Worm (Caenorhabditis elegans) whole organism, late embryonic: ENCODE data around the gene T27E4.1.

Experiments
- C38D4.7 ChIP-seq: fragments of 200-800 bp; sonication (Bioruptor generic); optimal IDR thresholded peaks from 2 replicates; lab custom pipeline; 2018; ENCODE audit warnings: mild to moderate bottlenecking, missing genetic modification characterization, moderate library complexity, missing compliant biosample characterization
- K02D7.2 ChIP-seq: sonication (generic microtip); optimal IDR thresholded peaks from 2 replicates; lab custom pipeline; 2017; ENCODE audit warnings: mild to moderate bottlenecking, missing genetic modification characterization, missing compliant biosample characterization
- K09A11.1 ChIP-seq: sonication (generic microtip); optimal IDR thresholded peaks from 2 replicates; lab custom pipeline; 2017; ENCODE audit warnings: antibody characterized with exemption, mild to moderate bottlenecking, missing genetic modification characterization, missing compliant biosample characterization; ENCODE audit not compliant: insufficient read depth
- T23F11.4 ChIP-seq: fragments of 200-800 bp; sonication (Bioruptor generic); optimal IDR thresholded peaks from 2 replicates; lab custom pipeline; 2018; ENCODE audit warnings: mild to moderate bottlenecking, missing genetic modification characterization, missing compliant biosample characterization
- ahr-1 ChIP-seq: sonication (generic microtip); optimal IDR thresholded peaks from 2 replicates; lab custom pipeline; 2016; ENCODE audit warnings: missing genetic modification characterization, missing compliant biosample characterization
- ama-1 ChIP-seq: fragments of 150-350 bp; optimal IDR thresholded peaks from 2 replicates; lab custom pipeline; 2014
- ceh-14 ChIP-seq: sonication (generic microtip); optimal IDR thresholded peaks from 2 replicates; lab custom pipeline; 2016; ENCODE audit warnings: missing genotype, missing genetic modification characterization, missing compliant biosample characterization
- ceh-19 ChIP-seq: fragments of 200-800 bp; sonication (Bioruptor generic); optimal IDR thresholded peaks from 2 replicates; lab custom pipeline; 2018; ENCODE audit warnings: mild to moderate bottlenecking, missing genetic modification characterization, missing compliant biosample characterization
- ceh-2 ChIP-seq: sonication (generic microtip); optimal IDR thresholded peaks from 2 replicates; lab custom pipeline; 2016; ENCODE audit warnings: missing genotype, missing genetic modification characterization, missing compliant biosample characterization
- ceh-22 ChIP-seq: sonication (generic microtip); optimal IDR thresholded peaks from 2 replicates; lab custom pipeline; 2017; ENCODE audit warnings: missing biosample characterization, missing genetic modification characterization
- ceh-24 ChIP-seq: sonication (generic microtip); optimal IDR thresholded peaks from 2 replicates; lab custom pipeline; 2016; ENCODE audit warnings: mild to moderate bottlenecking, missing genetic modification characterization, missing compliant biosample characterization
- ceh-30 ChIP-seq: fragments of 150-350 bp; optimal IDR thresholded peaks from 2 replicates; lab custom pipeline; 2014; ENCODE audit warnings: missing biosample characterization, missing genetic modification characterization
- ceh-31 ChIP-seq: sonication (generic microtip); optimal IDR thresholded peaks from 2 replicates; lab custom pipeline; 2016; ENCODE audit warnings: missing genetic modification characterization, missing compliant biosample characterization
- ceh-34 ChIP-seq: sonication (generic microtip); optimal IDR thresholded peaks from 2 replicates; lab custom pipeline; 2016; ENCODE audit warnings: mild to moderate bottlenecking, missing genetic modification characterization, missing compliant biosample characterization
- ceh-45 ChIP-seq: fragments of 200-800 bp; sonication (Bioruptor generic); IDR thresholded peaks from 2 replicates; pipeline ENCODE4 v1.3.6; 2022; ENCODE audit warnings: missing genetic modification reagents, missing genetic modification characterization, missing compliant biosample characterization
- ceh-48 ChIP-seq: sonication (generic microtip); optimal IDR thresholded peaks from 2 replicates; lab custom pipeline; 2016; ENCODE audit warnings: missing genetic modification characterization, inconsistent platforms, missing compliant biosample characterization
- che-1 ChIP-seq: sonication (generic microtip); optimal IDR thresholded peaks from 2 replicates; lab custom pipeline; 2016; ENCODE audit warnings: mild to moderate bottlenecking, missing genetic modification characterization, missing compliant biosample characterization
- dmd-4 ChIP-seq: sonication (generic microtip); optimal IDR thresholded peaks from 2 replicates; lab custom pipeline; 2016; ENCODE audit warnings: borderline replicate concordance, missing genetic modification characterization, missing compliant biosample characterization
- elt-2 ChIP-seq: sonication (generic microtip); optimal IDR thresholded peaks from 2 replicates; lab custom pipeline; 2016; ENCODE audit warnings: missing genetic modification reagents, missing genetic modification characterization, missing compliant biosample characterization
- elt-4 ChIP-seq: sonication (generic microtip); optimal IDR thresholded peaks from 2 replicates; lab custom pipeline; 2016; ENCODE audit warnings: missing genetic modification characterization, missing compliant biosample characterization
- fax-1 ChIP-seq: sonication (generic microtip); optimal IDR thresholded peaks from 2 replicates; lab custom pipeline; 2016; ENCODE audit warnings: missing genotype, missing genetic modification characterization, missing compliant biosample characterization
- fkh-6 ChIP-seq: sonication (generic microtip); optimal IDR thresholded peaks from 2 replicates; lab custom pipeline; 2016; ENCODE audit warnings: missing genetic modification characterization, missing compliant biosample characterization
- hlh-6 ChIP-seq: sonication (generic microtip); optimal IDR thresholded peaks from 2 replicates; lab custom pipeline; 2016; ENCODE audit warnings: missing genotype, missing genetic modification characterization, missing compliant biosample characterization
- lin-11 ChIP-seq: fragments of 200-800 bp; sonication (Bioruptor generic); optimal IDR thresholded peaks from 2 replicates; lab custom pipeline; 2018; ENCODE audit warnings: mild to moderate bottlenecking, missing genetic modification characterization, missing compliant biosample characterization
- nfya-1 ChIP-seq: sonication (generic microtip); optimal IDR thresholded peaks from 2 replicates; lab custom pipeline; 2017; ENCODE audit warnings: missing genetic modification characterization, mild to moderate bottlenecking, missing compliant biosample characterization, antibody characterized with exemption, moderate library complexity
- nhr-232 ChIP-seq: sonication (generic microtip); optimal IDR thresholded peaks from 2 replicates; lab custom pipeline; 2016; ENCODE audit warnings: missing genetic modification characterization, missing compliant biosample characterization
- npax-4 ChIP-seq: sonication (generic microtip); optimal IDR thresholded peaks from 2 replicates; lab custom pipeline; 2016; ENCODE audit warnings: missing genetic modification characterization, missing compliant biosample characterization
- pag-3 ChIP-seq: sonication (generic microtip); optimal IDR thresholded peaks from 2 replicates; lab custom pipeline; 2016; ENCODE audit warnings: missing compliant biosample characterization, missing genetic modification characterization, borderline replicate concordance
- pat-9 ChIP-seq: fragments of 200-800 bp; sonication (Bioruptor generic); optimal IDR thresholded peaks from 2 replicates; lab custom pipeline; 2018; ENCODE audit warnings: mild to moderate bottlenecking, missing genetic modification characterization, moderate library complexity, missing compliant biosample characterization
- pax-1 ChIP-seq: fragments of 150-350 bp; optimal IDR thresholded peaks from 2 replicates; lab custom pipeline; 2014; ENCODE audit warnings: missing biosample characterization, missing genetic modification characterization
- pha-2 ChIP-seq: sonication (generic microtip); optimal IDR thresholded peaks from 2 replicates; lab custom pipeline; 2017; ENCODE audit warnings: mild to moderate bottlenecking, missing genetic modification characterization, missing compliant biosample characterization
- pqm-1 ChIP-seq: sonication (generic microtip); optimal IDR thresholded peaks from 2 replicates; lab custom pipeline; 2016; ENCODE audit warnings: missing genetic modification characterization, missing compliant biosample characterization
- pros-1 ChIP-seq: fragments of 150-350 bp; optimal IDR thresholded peaks from 2 replicates; lab custom pipeline; 2014; ENCODE audit warnings: missing biosample characterization, missing genetic modification reagents, missing genetic modification characterization
- ref-2 ChIP-seq: sonication (generic microtip); optimal IDR thresholded peaks from 2 replicates; lab custom pipeline; 2016; ENCODE audit warnings: missing genetic modification characterization, missing compliant biosample characterization
- rnt-1 ChIP-seq: sonication (generic microtip); optimal IDR thresholded peaks from 2 replicates; lab custom pipeline; 2016; ENCODE audit warnings: missing genetic modification characterization, missing compliant biosample characterization
- sox-2 ChIP-seq: fragments of 200-800 bp; sonication (Bioruptor generic); IDR thresholded peaks from 2 replicates; pipeline ENCODE4 v1.3.6; 2022; ENCODE audit warnings: missing genetic modification reagents, missing genetic modification characterization, missing compliant biosample characterization
- syd-9 ChIP-seq: sonication (generic microtip); optimal IDR thresholded peaks from 2 replicates; lab custom pipeline; 2016; ENCODE audit warnings: mild to moderate bottlenecking, missing genetic modification characterization, moderate library complexity, missing compliant biosample characterization
- tbx-7 ChIP-seq: sonication (generic microtip); optimal IDR thresholded peaks from 2 replicates; lab custom pipeline; 2016; ENCODE audit warnings: missing genotype, missing genetic modification characterization, missing compliant biosample characterization
- ttx-3 ChIP-seq: sonication (generic microtip); optimal IDR thresholded peaks from 2 replicates; lab custom pipeline; 2016; ENCODE audit warnings: missing genetic modification reagents, missing genetic modification characterization, missing compliant biosample characterization
- unc-3 ChIP-seq, 2 experiments: fragments of 200-800 bp in 1 of 2; sonication (Bioruptor generic) in 1 of 2; sonication (generic microtip) in 1 of 2; conservative IDR thresholded peaks in 1 of 2; optimal IDR thresholded peaks in 1 of 2; 2 replicates each; pipeline versions ENCODE4 v1.3.6 to Lab custom; 2016 to 2022; ENCODE audit warnings: missing compliant biosample characterization in 2 of 2, missing genetic modification characterization in 2 of 2, missing genetic modification reagents in 1 of 2
- zip-5 ChIP-seq: sonication (generic microtip); optimal IDR thresholded peaks from 2 replicates; lab custom pipeline; 2016; ENCODE audit warnings: missing genetic modification characterization, missing compliant biosample characterization
- ztf-16 ChIP-seq: sonication (generic microtip); optimal IDR thresholded peaks from 2 replicates; lab custom pipeline; 2017; ENCODE audit warnings: missing genetic modification characterization, missing compliant biosample characterization

The T27E4.1 gene

DNA sequence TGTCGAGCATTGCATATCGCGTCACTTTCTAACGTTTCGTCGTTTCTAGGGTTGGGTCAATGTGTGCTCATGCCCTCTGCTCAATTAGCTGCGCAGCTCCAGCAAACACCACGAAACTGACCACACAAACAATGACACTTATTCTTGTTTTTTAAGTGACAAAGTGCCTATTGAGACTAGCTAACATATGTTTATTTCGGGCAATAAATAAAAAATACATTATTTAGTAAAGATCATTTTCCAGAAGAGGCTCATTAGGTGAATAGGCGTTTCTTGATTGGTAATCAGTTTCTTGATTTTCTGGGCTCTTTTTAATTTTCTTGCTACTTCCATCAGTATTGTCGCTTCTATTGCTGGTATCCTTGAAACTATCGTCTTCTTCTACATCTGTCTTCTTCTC, 22.5 kb upstream of the T27E4.1 start, which contains the start of gene T27E4.5:
T27E4.5 (minus strand) TSS at position 101 of the 400 bp plus-strand sequence.
- TF ChIP-seq npax-4 (tag; lab: Kevin White, UChicago) (no peak), ama-1 (no peak), pat-9 (no peak), K09A11.1 (no peak), hlh-6 (tag; lab: Kevin White, UChicago) (no peak), T23F11.4 (GFP tag; lab: Kevin White, UChicago) (no peak), dmd-4 (tag; lab: Kevin White, UChicago) (no peak), ceh-22 (tag; lab: Kevin White, UChicago) (no peak), ceh-24 (tag; lab: Kevin White, UChicago) (no peak), syd-9 (tag; lab: Kevin White, UChicago) (no peak), pha-2 (tag; lab: Kevin White, UChicago) (no peak), C38D4.7 (GFP tag; lab: Kevin White, UChicago) (no peak), lin-11 (tag; lab: Kevin White, UChicago) (no peak), ceh-45 (GFP tag; lab: Robert Waterston, UW) (no peak), ceh-48 (no peak)
- TF ChIP-seq, all 69 proteins: peak for 0

DNA sequence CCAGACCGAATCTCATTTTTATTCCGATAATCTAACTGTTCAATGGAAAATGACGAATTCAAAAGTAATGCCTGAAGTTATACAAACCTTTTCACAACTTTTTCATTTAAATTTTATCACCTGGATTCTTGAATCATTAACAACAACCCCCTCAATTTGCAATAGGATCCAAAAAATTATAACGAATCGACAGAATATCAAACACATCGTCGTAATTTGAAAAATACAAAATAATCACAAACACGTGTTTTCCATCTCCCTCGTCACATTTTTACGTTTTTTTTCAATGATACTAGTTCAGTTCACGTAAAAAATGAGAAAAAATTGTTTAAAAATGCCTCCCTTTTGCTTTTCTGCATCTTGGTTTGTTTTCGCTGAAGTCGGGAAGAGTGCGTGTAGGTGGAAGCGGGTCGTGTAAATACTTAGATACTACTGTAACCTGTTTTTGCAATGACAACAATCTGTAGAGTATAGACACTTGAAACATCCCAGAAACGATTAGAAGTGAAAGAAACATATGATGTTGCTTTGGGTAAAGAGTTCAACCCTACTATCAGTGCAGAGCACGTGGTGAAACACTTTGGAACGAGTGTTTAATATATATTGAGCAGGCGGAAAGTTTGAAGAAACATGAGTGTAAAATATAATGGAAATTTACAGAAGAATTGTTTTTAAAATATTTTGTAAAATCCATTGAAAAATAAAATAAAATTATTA, 18.7 kb upstream of the T27E4.1 start, which contains the start of gene oac-50:
oac-50 (minus strand) TSS at position 219 of the 717 bp plus-strand sequence.
- TF ChIP-seq elt-4 (tag; lab: Kevin White, UChicago) (no peak), ceh-31 (tag; lab: Kevin White, UChicago) (no peak), ztf-16 (tag; lab: Kevin White, UChicago) (no peak), pax-1 (tag; lab: Kevin White, UChicago) (no peak), tbx-7 (tag; lab: Kevin White, UChicago) (no peak), che-1 (tag; lab: Kevin White, UChicago) (no peak), K02D7.2 (tag; lab: Kevin White, UChicago) (no peak), elt-2 (tag; lab: Kevin White, UChicago) (no peak), ceh-2 (no peak), zip-5 (no peak), ceh-14 (tag; lab: Kevin White, UChicago) (no peak), ttx-3 (tag; lab: Kevin White, UChicago) (no peak), fkh-6 (tag; lab: Kevin White, UChicago) (no peak), T23F11.4 (GFP tag; lab: Kevin White, UChicago) (no peak), ref-2 (tag; lab: Kevin White, UChicago) (no peak), nfya-1 (tag; lab: Kevin White, UChicago) (no peak)

DNA sequence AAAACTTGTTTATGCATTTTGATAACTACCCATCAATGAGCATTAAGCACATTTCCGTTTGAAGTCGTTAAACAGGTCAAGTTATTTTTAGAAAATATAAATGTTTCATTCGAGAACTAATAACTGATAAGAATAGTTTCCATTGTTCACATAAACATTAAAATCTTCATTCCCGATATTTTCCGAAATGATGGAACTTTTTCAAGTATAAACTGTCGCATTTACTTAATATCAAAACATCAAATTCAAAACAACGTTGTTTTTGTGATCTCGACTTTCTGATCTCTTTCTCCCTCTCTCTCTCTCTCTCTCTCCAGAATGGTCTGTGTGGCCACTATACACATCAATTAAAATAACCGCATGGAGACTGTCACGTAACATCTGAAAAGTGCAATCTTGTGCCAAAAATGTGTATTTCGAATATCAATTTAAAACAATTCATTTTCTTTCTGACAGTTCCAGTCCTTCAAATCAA, 17.7 kb upstream of the T27E4.1 start:
- TF ChIP-seq ceh-48, result no peak

DNA sequence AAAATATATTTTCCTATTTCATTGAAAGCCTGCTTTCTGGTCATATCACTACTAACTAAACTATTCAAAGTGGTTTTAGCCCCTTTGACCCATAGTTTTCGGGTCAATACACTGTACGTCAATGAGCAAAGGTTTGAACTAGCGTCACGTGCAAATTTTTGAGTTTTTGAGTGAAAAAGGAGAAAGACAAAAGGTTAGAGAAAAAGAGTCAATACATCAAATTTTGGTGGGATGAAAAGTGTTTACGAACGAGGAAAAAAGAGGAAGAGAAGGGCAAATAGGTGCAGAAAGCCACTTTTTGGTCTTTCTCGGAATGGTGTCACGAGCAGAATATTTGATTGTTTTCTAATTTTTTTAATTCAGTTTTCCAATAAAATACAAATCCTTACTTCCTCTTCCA, 16.3 kb upstream of the T27E4.1 start:
- TF ChIP-seq pag-3 (tag; lab: Kevin White, UChicago) (no peak), elt-4 (tag; lab: Kevin White, UChicago) (no peak), elt-2 (tag; lab: Kevin White, UChicago) (no peak), che-1 (tag; lab: Kevin White, UChicago) (no peak), tbx-7 (tag; lab: Kevin White, UChicago) (no peak), T23F11.4 (GFP tag; lab: Kevin White, UChicago) (no peak), pha-2 (tag; lab: Kevin White, UChicago) (no peak), nhr-232 (tag; lab: Kevin White, UChicago) (no peak), ceh-48 (no peak)

DNA sequence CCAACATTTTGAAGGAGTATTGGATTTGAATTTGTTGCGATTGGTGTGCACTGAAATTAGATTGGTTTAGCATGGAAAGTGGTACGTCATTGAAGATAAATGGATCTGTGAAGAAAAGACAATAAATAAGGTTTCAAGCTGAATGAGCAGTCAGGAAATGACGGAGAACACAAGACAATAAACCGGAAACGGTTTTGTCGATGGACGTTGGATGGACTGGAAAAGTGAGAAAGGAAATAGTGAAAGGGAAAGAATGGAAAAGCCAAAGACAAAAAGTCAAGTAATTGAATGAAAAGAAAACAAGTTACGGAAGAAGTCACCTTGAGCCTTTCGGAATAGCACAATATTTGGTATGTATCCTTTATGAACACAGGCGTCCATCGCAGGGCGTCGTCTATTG, 15.9 kb upstream of the T27E4.1 start, which contains the start of gene T27E4.7:
T27E4.7 (minus strand) TSS at position 50 of the 400 bp plus-strand sequence.
- TF ChIP-seq pqm-1 (tag; lab: Kevin White, UChicago) (no peak), ceh-30 (no peak), npax-4 (tag; lab: Kevin White, UChicago) (no peak), rnt-1 (tag; lab: Kevin White, UChicago) (no peak), elt-2 (tag; lab: Kevin White, UChicago) (no peak), unc-3 (GFP tag; conservative IDR thresholded peaks at IDR 0.05; lab: Robert Waterston, UW) (no peak), unc-3 (tag; optimal IDR thresholded peaks at IDR 0.05; lab: Kevin White, UChicago) (no peak), ceh-19 (GFP tag; lab: Kevin White, UChicago) (no peak), dmd-4 (tag; lab: Kevin White, UChicago) (no peak), ahr-1 (tag; lab: Kevin White, UChicago) (no peak), pros-1 (tag; lab: Kevin White, UChicago) (no peak), ttx-3 (tag; lab: Kevin White, UChicago) (no peak), ceh-34 (tag; lab: Kevin White, UChicago) (no peak), sox-2 (GFP tag; lab: Robert Waterston, UW) (no peak), fax-1 (tag; lab: Kevin White, UChicago) (no peak)
